Fruit fly (Drosophila melanogaster) whole organism, embryonic: ENCODE results near the gene CG4133.

Source experiments
- B-H1 ChIP-seq: fragments of 200-800 bp; sonication (Bioruptor generic); IDR thresholded peaks from 3 replicates; pipeline ENCODE4 v1.3.6; 2022; ENCODE audit warnings: missing biosample characterization, missing genetic modification characterization
- B-H2 ChIP-seq: fragments of 200-800 bp; sonication (Bioruptor generic); optimal IDR thresholded peaks from 2 replicates; lab custom pipeline; 2018; ENCODE audit warnings: missing biosample characterization, mild to moderate bottlenecking, missing genetic modification characterization
- CG10565 ChIP-seq: fragments of 200-800 bp; sonication (Bioruptor generic); optimal IDR thresholded peaks from 3 replicates; lab custom pipeline; 2016; ENCODE audit warnings: missing biosample characterization, mild to moderate bottlenecking, missing genetic modification characterization
- CG11504 ChIP-seq: fragments of 200-800 bp; sonication (Bioruptor generic); optimal IDR thresholded peaks from 3 replicates; lab custom pipeline; 2019; ENCODE audit warnings: missing biosample characterization, mild to moderate bottlenecking, missing genetic modification characterization, moderate library complexity
- CG11560 ChIP-seq: fragments of 200-800 bp; sonication (Bioruptor generic); IDR thresholded peaks from 3 replicates; pipeline ENCODE4 v1.3.6; 2022; ENCODE audit warnings: missing biosample characterization, missing genetic modification characterization
- CG12236 ChIP-seq: fragments of 200-800 bp; sonication (Bioruptor generic); optimal IDR thresholded peaks from 2 replicates; lab custom pipeline; 2016; ENCODE audit warnings: missing biosample characterization, missing genetic modification characterization
- CG12659 ChIP-seq: fragments of 200-800 bp; sonication (Bioruptor generic); optimal IDR thresholded peaks from 3 replicates; lab custom pipeline; 2017; ENCODE audit warnings: mild to moderate bottlenecking, missing biosample characterization, missing genetic modification reagents, missing genetic modification characterization
- CG13123 ChIP-seq: fragments of 200-800 bp; sonication (Bioruptor generic); optimal IDR thresholded peaks from 2 replicates; lab custom pipeline; 2016; ENCODE audit warnings: missing biosample characterization, missing genetic modification characterization
- CG13894 ChIP-seq: fragments of 200-800 bp; sonication (Bioruptor generic); optimal IDR thresholded peaks from 3 replicates; lab custom pipeline; 2018; ENCODE audit warnings: missing biosample characterization, mild to moderate bottlenecking, missing genetic modification characterization, moderate library complexity
- CG14860 ChIP-seq: fragments of 200-800 bp; sonication (Bioruptor generic); IDR thresholded peaks from 3 replicates; pipeline ENCODE4 v1.3.6; 2022; ENCODE audit warnings: missing biosample characterization, missing genetic modification characterization; ENCODE audit not compliant: partially characterized antibody
- CG14965 ChIP-seq: fragments of 200-800 bp; sonication (Bioruptor generic); optimal IDR thresholded peaks from 2 replicates; lab custom pipeline; 2016; ENCODE audit warnings: missing biosample characterization, missing genetic modification characterization, borderline replicate concordance
- CG1792 ChIP-seq: fragments of 200-800 bp; sonication (Bioruptor generic); optimal IDR thresholded peaks from 2 replicates; lab custom pipeline; 2016; ENCODE audit warnings: missing biosample characterization, missing genetic modification characterization
- CG18476 ChIP-seq: fragments of 200-800 bp; sonication (Bioruptor generic); optimal IDR thresholded peaks from 2 replicates; lab custom pipeline; 2016; ENCODE audit warnings: missing biosample characterization, mild to moderate bottlenecking, missing genetic modification characterization
- CG30403 ChIP-seq: fragments of 200-800 bp; sonication (Bioruptor generic); optimal IDR thresholded peaks from 3 replicates; lab custom pipeline; 2016; ENCODE audit warnings: missing biosample characterization, missing genetic modification characterization
- CG31365 ChIP-seq: fragments of 200-800 bp; sonication (Bioruptor generic); optimal IDR thresholded peaks from 2 replicates; lab custom pipeline; 2018; ENCODE audit warnings: missing biosample characterization, mild to moderate bottlenecking, missing genetic modification characterization
- CG32772 ChIP-seq: fragments of 200-800 bp; sonication (Bioruptor generic); IDR thresholded peaks from 2 replicates; pipeline ENCODE4 v1.3.6; 2022; ENCODE audit warnings: missing biosample characterization, missing genetic modification characterization
- CG3281 ChIP-seq: fragments of 200-800 bp; sonication (Bioruptor generic); optimal IDR thresholded peaks from 3 replicates; lab custom pipeline; 2017; ENCODE audit warnings: missing biosample characterization, mild to moderate bottlenecking, missing genetic modification characterization
- CG5180 ChIP-seq: fragments of 200-800 bp; sonication (Bioruptor generic); optimal IDR thresholded peaks from 3 replicates; lab custom pipeline; 2017; ENCODE audit warnings: missing biosample characterization, missing genetic modification characterization, mild to moderate bottlenecking, moderate library complexity, missing genetic modification reagents
- CG7839 ChIP-seq: fragments of 200-800 bp; sonication (Bioruptor generic); optimal IDR thresholded peaks from 3 replicates; lab custom pipeline; 2018; ENCODE audit warnings: missing biosample characterization, mild to moderate bottlenecking, missing genetic modification characterization, moderate library complexity
- CG8089 ChIP-seq: fragments of 200-800 bp; sonication (Bioruptor generic); optimal IDR thresholded peaks from 3 replicates; lab custom pipeline; 2016; ENCODE audit warnings: missing biosample characterization, missing genetic modification characterization
- CG8281 ChIP-seq: fragments of 200-800 bp; sonication (Bioruptor generic); optimal IDR thresholded peaks from 2 replicates; lab custom pipeline; 2018; ENCODE audit warnings: missing biosample characterization, mild to moderate bottlenecking, missing genetic modification characterization, moderate library complexity
- CoRest ChIP-seq: fragments of 200-800 bp; sonication (Bioruptor generic); optimal IDR thresholded peaks from 3 replicates; lab custom pipeline; 2018; ENCODE audit warnings: missing biosample characterization, mild to moderate bottlenecking, missing genetic modification characterization, moderate library complexity
- Dad ChIP-seq: fragments of 200-800 bp; sonication (Bioruptor generic); optimal IDR thresholded peaks from 3 replicates; lab custom pipeline; 2016; ENCODE audit warnings: missing biosample characterization, missing genetic modification characterization
- Doc3 ChIP-seq: fragments of 200-800 bp; sonication (Bioruptor generic); IDR thresholded peaks from 3 replicates; pipeline ENCODE4 v1.3.6; 2022; ENCODE audit warnings: missing biosample characterization, missing genetic modification characterization; ENCODE audit not compliant: partially characterized antibody
- HHEX ChIP-seq: fragments of 200-800 bp; sonication (Bioruptor generic); optimal IDR thresholded peaks from 3 replicates; lab custom pipeline; 2017; ENCODE audit warnings: missing biosample characterization, mild to moderate bottlenecking, missing genetic modification characterization, missing genetic modification reagents
- Hmx ChIP-seq: fragments of 200-800 bp; sonication (Bioruptor generic); optimal IDR thresholded peaks from 2 replicates; lab custom pipeline; 2016; ENCODE audit warnings: missing biosample characterization, missing genetic modification characterization
- Hr3 ChIP-seq: fragments of 200-800 bp; sonication (Bioruptor generic); optimal IDR thresholded peaks from 3 replicates; lab custom pipeline; 2016; ENCODE audit warnings: missing biosample characterization, missing genetic modification characterization
- Oaz ChIP-seq: fragments of 200-800 bp; sonication (Bioruptor generic); IDR thresholded peaks from 2 replicates; pipeline ENCODE4 v1.3.6; 2022; ENCODE audit warnings: missing biosample characterization, missing genetic modification characterization
- Ptx1 ChIP-seq: fragments of 200-800 bp; sonication (Bioruptor generic); IDR thresholded peaks from 2 replicates; pipeline ENCODE4 v1.3.6; 2022; ENCODE audit warnings: missing biosample characterization, missing genetic modification characterization
- YL-1 ChIP-seq: fragments of 200-800 bp; sonication (Bioruptor generic); optimal IDR thresholded peaks from 3 replicates; lab custom pipeline; 2017; ENCODE audit warnings: missing biosample characterization, mild to moderate bottlenecking, missing genetic modification characterization
- ase ChIP-seq: fragments of 200-800 bp; sonication (Bioruptor generic); IDR thresholded peaks from 3 replicates; pipeline ENCODE4 v1.3.6; 2022; ENCODE audit warnings: missing biosample characterization, missing genetic modification characterization
- ci ChIP-seq: fragments of 200-800 bp; sonication (Bioruptor generic); IDR thresholded peaks from 3 replicates; pipeline ENCODE4 v1.3.6; 2022; ENCODE audit warnings: missing biosample characterization, missing genetic modification characterization
- exex ChIP-seq: fragments of 200-800 bp; sonication (Bioruptor generic); optimal IDR thresholded peaks from 4 replicates; lab custom pipeline; 2018; ENCODE audit warnings: missing biosample characterization, mild to moderate bottlenecking, missing genetic modification characterization, moderate library complexity
- fd64A ChIP-seq: fragments of 200-800 bp; sonication (Bioruptor generic); optimal IDR thresholded peaks from 3 replicates; lab custom pipeline; 2018; ENCODE audit warnings: missing biosample characterization, mild to moderate bottlenecking, missing genetic modification characterization
- ftz-f1 ChIP-seq: fragments of 200-800 bp; sonication (Bioruptor generic); optimal IDR thresholded peaks from 2 replicates; lab custom pipeline; 2016; ENCODE audit warnings: missing biosample characterization, missing genetic modification characterization
- grn ChIP-seq: fragments of 200-800 bp; sonication (Bioruptor generic); optimal IDR thresholded peaks from 3 replicates; lab custom pipeline; 2017; ENCODE audit warnings: missing biosample characterization, missing genetic modification characterization
- gro ChIP-seq: fragments of 200-800 bp; sonication (Bioruptor generic); optimal IDR thresholded peaks from 2 replicates; lab custom pipeline; 2016; ENCODE audit warnings: missing biosample characterization, missing genetic modification characterization
- gt ChIP-seq: fragments of 200-800 bp; sonication (Bioruptor generic); IDR thresholded peaks from 2 replicates; pipeline ENCODE4 v1.3.6; 2022; ENCODE audit warnings: missing biosample characterization, missing genetic modification characterization
- lmd ChIP-seq: fragments of 200-800 bp; sonication (Bioruptor generic); IDR thresholded peaks from 2 replicates; pipeline ENCODE4 v1.3.6; 2022; ENCODE audit warnings: missing biosample characterization, missing genetic modification characterization
- lola ChIP-seq, 3 experiments: fragments of >200 bp in 2 of 3; fragments of 200-800 bp in 1 of 3; sonication (Bioruptor generic) in 1 of 3; optimal IDR thresholded peaks; 2 replicates each; lab custom pipeline; 2017 to 2019; ENCODE audit warnings: missing biosample characterization in 3 of 3, missing genetic modification characterization in 3 of 3, mild to moderate bottlenecking in 1 of 3, moderate library complexity in 1 of 3
- lov ChIP-seq, 2 experiments: fragments of 200-800 bp in 1 of 2; fragments of >200 bp in 1 of 2; sonication (Bioruptor generic) in 1 of 2; IDR thresholded peaks in 1 of 2; optimal IDR thresholded peaks in 1 of 2; 2 replicates in 1 of 2; 3 replicates in 1 of 2; pipeline versions ENCODE4 v1.3.6 to Lab custom; 2017 to 2022; ENCODE audit warnings: missing biosample characterization in 1 of 2, missing genetic modification characterization in 1 of 2
- repo ChIP-seq: fragments of 200-800 bp; sonication (Bioruptor generic); optimal IDR thresholded peaks from 2 replicates; lab custom pipeline; 2016; ENCODE audit warnings: missing biosample characterization, missing genetic modification characterization
- rib ChIP-seq: fragments of 200-800 bp; sonication (Bioruptor generic); IDR thresholded peaks from 2 replicates; pipeline ENCODE4 v1.3.6; 2022; ENCODE audit warnings: missing biosample characterization, missing genetic modification characterization
- seq ChIP-seq: fragments of 200-800 bp; sonication (Bioruptor generic); IDR thresholded peaks from 2 replicates; pipeline ENCODE4 v1.3.6; 2022; ENCODE audit warnings: missing biosample characterization, missing genetic modification characterization
- sim ChIP-seq: fragments of 200-800 bp; sonication (Bioruptor generic); IDR thresholded peaks from 2 replicates; pipeline ENCODE4 v1.3.6; 2022; ENCODE audit warnings: missing biosample characterization, missing genetic modification characterization
- sug ChIP-seq: fragments of 200-800 bp; optimal IDR thresholded peaks from 2 replicates; lab custom pipeline; 2019; ENCODE audit warnings: missing biosample characterization, mild to moderate bottlenecking, missing genetic modification characterization, moderate library complexity
- trem ChIP-seq: fragments of 200-800 bp; optimal IDR thresholded peaks from 3 replicates; lab custom pipeline; 2019; ENCODE audit warnings: missing biosample characterization, mild to moderate bottlenecking, missing genetic modification characterization, moderate library complexity
- wek ChIP-seq: fragments of 200-800 bp; sonication (Bioruptor generic); optimal IDR thresholded peaks from 3 replicates; lab custom pipeline; 2018; ENCODE audit warnings: missing biosample characterization, mild to moderate bottlenecking, missing genetic modification characterization, moderate library complexity
- yki ChIP-seq: fragments of >200 bp; optimal IDR thresholded peaks from 3 replicates; lab custom pipeline; 2018

Gene CG4133

DNA sequence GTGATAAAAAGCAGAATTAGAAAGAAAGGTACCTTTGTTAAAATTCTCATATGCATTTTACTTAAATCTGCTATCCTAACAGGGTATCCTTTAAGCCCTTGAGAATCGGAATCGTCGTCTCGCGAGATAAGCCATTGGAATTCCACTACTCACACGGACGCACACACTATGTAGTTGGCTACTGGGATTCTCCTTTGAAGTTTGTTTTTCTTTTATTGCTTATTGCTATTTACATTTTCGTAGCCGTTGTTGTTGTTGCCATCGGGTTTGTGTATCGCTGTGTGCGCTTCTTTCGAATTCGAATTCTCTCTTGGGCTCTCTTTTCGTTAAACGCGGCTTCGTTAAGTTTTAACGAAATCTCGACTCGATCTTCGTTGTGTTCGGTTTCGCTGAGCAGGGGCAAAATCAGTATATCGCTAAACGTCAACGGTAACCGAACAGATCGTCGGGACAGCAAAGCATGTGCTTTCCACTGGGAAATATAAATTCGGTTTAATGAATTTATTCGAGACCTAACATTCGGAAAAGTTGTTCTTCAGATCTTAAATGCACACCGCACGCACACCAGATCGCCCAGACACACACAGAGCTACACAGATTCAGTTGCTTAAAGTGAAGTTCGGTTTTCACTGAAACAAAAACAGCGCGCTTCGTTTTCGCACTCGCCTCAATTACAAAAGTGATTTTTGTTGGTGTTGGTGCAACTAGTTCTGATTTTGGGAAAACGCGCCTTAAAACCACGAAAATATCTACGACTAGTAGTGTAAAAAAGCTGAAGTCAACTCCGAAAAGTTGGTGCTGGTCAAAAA is 24.3 kb upstream of the CG4133 start, which contains the start of gene ex:
ex (plus strand) TSS at position 408 of the 809 bp plus-strand sequence.
- TF ChIP-seq Hr3 (GFP tag; lab: Kevin White, UChicago) (no peak), grn (GFP tag; lab: Kevin White, UChicago) (peak; percentile 33), CG8281 (tag; lab: Kevin White, UChicago) (peak; percentile 23), sim (0 out of 2 replicates have a peak, but pooled peaks have one; percentile 7), CG3281 (GFP tag; lab: Kevin White, UChicago) (peak; percentile 65), trem (tag; lab: Kevin White, UChicago) (peak; percentile 30), CG12659 (peak; percentile 57), sug (tag; lab: Kevin White, UChicago) (peak; percentile 52), ase (GFP tag; lab: Robert Waterston, UW) (no peak), CG7839 (tag; lab: Kevin White, UChicago) (peak; percentile 25), gro (no peak), HHEX (GFP tag; lab: Kevin White, UChicago) (peak; percentile 49), CG14860 (GFP tag; lab: Robert Waterston, UW) (no peak), repo (no peak), yki (lab: Kevin White, UChicago) (no peak), CG18476 (GFP tag; lab: Kevin White, UChicago) (no peak), Dad (GFP tag; lab: Kevin White, UChicago) (no peak), CG11560 (tag; lab: Robert Waterston, UW) (no peak), CoRest (tag; lab: Kevin White, UChicago) (peak; percentile 41), CG32772 (no peak), exex (tag; lab: Kevin White, UChicago) (peak; percentile 14), ftz-f1 (no peak), Doc3 (GFP tag; lab: Robert Waterston, UW) (no peak), CG13894 (tag; lab: Kevin White, UChicago) (peak; percentile 73), CG8089 (GFP tag; lab: Kevin White, UChicago) (peak; percentile 40), ci (GFP tag; lab: Robert Waterston, UW) (peak; percentile 88), seq (GFP tag; lab: Robert Waterston, UW) (no peak; the same call in 1 of the 2 replicates), CG12236 (GFP tag; lab: Kevin White, UChicago) (peak; percentile 12), B-H2 (GFP tag; lab: Kevin White, UChicago) (peak; percentile 75), lmd (GFP tag; lab: Robert Waterston, UW) (no peak), CG13123 (GFP tag; lab: Kevin White, UChicago) (peak; percentile 36), CG1792 (peak; percentile 69), Hmx (GFP tag; lab: Kevin White, UChicago) (no peak), lov (optimal IDR thresholded peaks at IDR 0.05; lab: Kevin White, UChicago) (no peak), lov (GFP tag; IDR thresholded peaks at IDR 0.05; lab: Robert Waterston, UW) (peak; percentile 52; the same call in 1 of the 3 replicates), CG5180 (GFP tag; lab: Kevin White, UChicago) (peak; percentile 69), CG30403 (GFP tag; lab: Kevin White, UChicago) (no peak), gt (GFP tag; lab: Robert Waterston, UW) (no peak), CG10565 (GFP tag; lab: Kevin White, UChicago) (no peak), B-H1 (no peak; the same call in 2 of the 3 replicates), fd64A (GFP tag; lab: Kevin White, UChicago) (peak; percentile 83), wek (peak; percentile 87), rib (GFP tag; lab: Robert Waterston, UW) (peak; percentile 66), Oaz (GFP tag; lab: Robert Waterston, UW) (no peak), Ptx1 (GFP tag; lab: Robert Waterston, UW) (no peak), YL-1 (peak; percentile 35), lola (GFP tag; optimal IDR thresholded peaks at IDR 0.05; lab: Kevin White, UChicago) (no peak), CG31365 (tag; lab: Kevin White, UChicago) (peak; percentile 71), CG11504 (tag; lab: Kevin White, UChicago) (peak; percentile 51), CG14965 (GFP tag; lab: Kevin White, UChicago) (peak; percentile 14)
